Fruit fly (Drosophila melanogaster) whole organism, embryonic: Measurements from ENCODE around the gene CG34265.

Experiments used
- Abd-B ChIP-seq: fragments of 200-800 bp; sonication (Bioruptor generic); optimal IDR thresholded peaks from 2 replicates; lab custom pipeline; 2018; ENCODE audit warnings: missing biosample characterization, mild to moderate bottlenecking, missing genetic modification characterization, moderate library complexity
- Asciz ChIP-seq: fragments of 200-800 bp; sonication (Bioruptor generic); optimal IDR thresholded peaks from 2 replicates; lab custom pipeline; 2017; ENCODE audit warnings: missing biosample characterization, mild to moderate bottlenecking, missing genetic modification characterization, missing genetic modification reagents
- CG10147 ChIP-seq: fragments of 200-800 bp; sonication (Bioruptor generic); optimal IDR thresholded peaks from 2 replicates; lab custom pipeline; 2019; ENCODE audit warnings: missing biosample characterization, mild to moderate bottlenecking, missing genetic modification characterization, moderate library complexity
- CG10209 ChIP-seq: fragments of 200-800 bp; sonication (Bioruptor generic); optimal IDR thresholded peaks from 3 replicates; lab custom pipeline; 2017; ENCODE audit warnings: missing biosample characterization, mild to moderate bottlenecking, missing genetic modification characterization, missing genetic modification reagents
- CG10274 ChIP-seq: fragments of 200-800 bp; sonication (Bioruptor generic); optimal IDR thresholded peaks from 3 replicates; lab custom pipeline; 2017; ENCODE audit warnings: missing biosample characterization, mild to moderate bottlenecking, missing genetic modification characterization
- CG12071 ChIP-seq: fragments of 200-800 bp; sonication (Bioruptor generic); optimal IDR thresholded peaks from 3 replicates; lab custom pipeline; 2018; ENCODE audit warnings: missing biosample characterization, mild to moderate bottlenecking, missing genetic modification characterization
- CG12391 ChIP-seq: fragments of 200-800 bp; sonication (Bioruptor generic); optimal IDR thresholded peaks from 3 replicates; lab custom pipeline; 2018; ENCODE audit warnings: missing biosample characterization, mild to moderate bottlenecking, missing genetic modification characterization, moderate library complexity
- CG13775 ChIP-seq: fragments of 200-800 bp; sonication (Bioruptor generic); optimal IDR thresholded peaks from 3 replicates; lab custom pipeline; 2017; ENCODE audit warnings: missing biosample characterization, mild to moderate bottlenecking, missing genetic modification characterization
- CG14710 ChIP-seq: fragments of 200-800 bp; sonication (Bioruptor generic); optimal IDR thresholded peaks from 3 replicates; lab custom pipeline; 2019; ENCODE audit warnings: missing biosample characterization, mild to moderate bottlenecking, missing genetic modification characterization, moderate library complexity
- CG14860 ChIP-seq: fragments of 200-800 bp; sonication (Bioruptor generic); IDR thresholded peaks from 3 replicates; pipeline ENCODE4 v1.3.6; 2022; ENCODE audit warnings: missing biosample characterization, missing genetic modification characterization; ENCODE audit not compliant: partially characterized antibody
- CG15011 ChIP-seq: fragments of 200-800 bp; sonication (Bioruptor generic); optimal IDR thresholded peaks from 3 replicates; lab custom pipeline; 2018; ENCODE audit warnings: missing biosample characterization, mild to moderate bottlenecking, missing genetic modification characterization
- CG17912 ChIP-seq: fragments of 200-800 bp; sonication (Bioruptor generic); optimal IDR thresholded peaks from 2 replicates; lab custom pipeline; 2018; ENCODE audit warnings: missing biosample characterization, mild to moderate bottlenecking, missing genetic modification characterization
- CG18476 ChIP-seq: fragments of 200-800 bp; sonication (Bioruptor generic); optimal IDR thresholded peaks from 2 replicates; lab custom pipeline; 2016; ENCODE audit warnings: missing biosample characterization, mild to moderate bottlenecking, missing genetic modification characterization
- CG30403 ChIP-seq: fragments of 200-800 bp; sonication (Bioruptor generic); optimal IDR thresholded peaks from 3 replicates; lab custom pipeline; 2016; ENCODE audit warnings: missing biosample characterization, missing genetic modification characterization
- CG32767 ChIP-seq: fragments of 200-800 bp; sonication (Bioruptor generic); IDR thresholded peaks from 2 replicates; pipeline ENCODE4 v1.3.6; 2022; ENCODE audit warnings: missing biosample characterization, missing genetic modification characterization
- CG34422 ChIP-seq: fragments of 200-800 bp; sonication (Bioruptor generic); IDR thresholded peaks from 3 replicates; pipeline ENCODE4 v1.3.6; 2022; ENCODE audit warnings: missing biosample characterization, missing genetic modification characterization
- CG43689 ChIP-seq: fragments of 200-800 bp; sonication (Bioruptor generic); IDR thresholded peaks from 2 replicates; pipeline ENCODE4 v1.3.6; 2022; ENCODE audit warnings: missing biosample characterization, missing genetic modification characterization
- CG4617 ChIP-seq: fragments of 200-800 bp; sonication (Bioruptor generic); optimal IDR thresholded peaks from 3 replicates; lab custom pipeline; 2016; ENCODE audit warnings: missing biosample characterization, missing genetic modification characterization, borderline replicate concordance
- CG6272 ChIP-seq: fragments of 200-800 bp; sonication (Bioruptor generic); IDR thresholded peaks from 2 replicates; pipeline ENCODE4 v1.3.6; 2022; ENCODE audit warnings: missing biosample characterization, missing genetic modification characterization
- CG7271 ChIP-seq: fragments of 200-800 bp; sonication (Bioruptor generic); optimal IDR thresholded peaks from 2 replicates; lab custom pipeline; 2018; ENCODE audit warnings: missing biosample characterization, mild to moderate bottlenecking, missing genetic modification characterization, moderate library complexity
- CG7556 ChIP-seq: fragments of 200-800 bp; sonication (Bioruptor generic); optimal IDR thresholded peaks from 2 replicates; lab custom pipeline; 2017; ENCODE audit warnings: missing biosample characterization, mild to moderate bottlenecking, missing genetic modification characterization
- CG8478 ChIP-seq: fragments of >200 bp; optimal IDR thresholded peaks from 2 replicates; lab custom pipeline; 2018
- CG9609 ChIP-seq: fragments of 200-800 bp; sonication (Bioruptor generic); optimal IDR thresholded peaks from 3 replicates; lab custom pipeline; 2016; ENCODE audit warnings: missing biosample characterization, missing genetic modification characterization
- CG9817 ChIP-seq: fragments of 200-800 bp; sonication (Bioruptor generic); optimal IDR thresholded peaks from 2 replicates; lab custom pipeline; 2018; ENCODE audit warnings: missing biosample characterization, mild to moderate bottlenecking, missing genetic modification characterization, moderate library complexity
- D19A ChIP-seq: fragments of 200-800 bp; optimal IDR thresholded peaks from 3 replicates; lab custom pipeline; 2019; ENCODE audit warnings: missing biosample characterization, mild to moderate bottlenecking, missing genetic modification characterization, moderate library complexity
- Ets65A ChIP-seq: fragments of 200-800 bp; sonication (Bioruptor generic); peaks from one replicate; lab custom pipeline; 2016; ENCODE audit warnings: missing biosample characterization, missing genetic modification characterization
- Gsc ChIP-seq: fragments of 200-800 bp; sonication (Bioruptor generic); IDR thresholded peaks from 2 replicates; pipeline ENCODE4 v1.3.6; 2022; ENCODE audit warnings: missing biosample characterization, missing genetic modification characterization
- HLH3B ChIP-seq: fragments of 200-800 bp; sonication (Bioruptor generic); IDR thresholded peaks from 2 replicates; pipeline ENCODE4 v1.3.6; 2022; ENCODE audit warnings: missing biosample characterization, missing genetic modification characterization
- Hey ChIP-seq: fragments of 200-800 bp; sonication (Bioruptor generic); optimal IDR thresholded peaks from 3 replicates; lab custom pipeline; 2018; ENCODE audit warnings: missing biosample characterization, mild to moderate bottlenecking, missing genetic modification characterization
- MESR4 ChIP-seq: fragments of 200-800 bp; sonication (Bioruptor generic); optimal IDR thresholded peaks from 2 replicates; lab custom pipeline; 2018; ENCODE audit warnings: missing biosample characterization, mild to moderate bottlenecking, missing genetic modification characterization, moderate library complexity
- Nf-YC ChIP-seq: fragments of 200-800 bp; optimal IDR thresholded peaks from 3 replicates; lab custom pipeline; 2019; ENCODE audit warnings: missing biosample characterization, mild to moderate bottlenecking, missing genetic modification characterization, moderate library complexity
- Oaz ChIP-seq: fragments of 200-800 bp; sonication (Bioruptor generic); IDR thresholded peaks from 2 replicates; pipeline ENCODE4 v1.3.6; 2022; ENCODE audit warnings: missing biosample characterization, missing genetic modification characterization
- Pdp1 ChIP-seq, 2 experiments: fragments of 200-800 bp; sonication (Bioruptor generic); optimal IDR thresholded peaks; 3 replicates each; lab custom pipeline; 2016; ENCODE audit warnings: missing biosample characterization in 2 of 2, missing genetic modification characterization in 2 of 2, mild to moderate bottlenecking in 1 of 2, moderate library complexity in 1 of 2
- Ravus ChIP-seq: fragments of 200-800 bp; sonication (Bioruptor generic); IDR thresholded peaks from 2 replicates; pipeline ENCODE4 v1.3.6; 2022; ENCODE audit warnings: missing biosample characterization, missing genetic modification characterization
- Spps ChIP-seq: fragments of 200-800 bp; sonication (Bioruptor generic); optimal IDR thresholded peaks from 2 replicates; lab custom pipeline; 2018; ENCODE audit warnings: missing biosample characterization, mild to moderate bottlenecking, missing genetic modification characterization
- aop ChIP-seq: fragments of 200-800 bp; sonication (Bioruptor generic); IDR thresholded peaks from 2 replicates; pipeline ENCODE4 v1.3.6; 2022; ENCODE audit warnings: missing biosample characterization, missing genetic modification characterization
- bsh ChIP-seq, 2 experiments: fragments of 200-800 bp; sonication (Bioruptor generic); optimal IDR thresholded peaks; 2 replicates each; lab custom pipeline; 2017 to 2018; ENCODE audit warnings: mild to moderate bottlenecking in 2 of 2, missing biosample characterization in 2 of 2, missing genetic modification characterization in 2 of 2, moderate library complexity in 1 of 2
- btn ChIP-seq: fragments of 200-800 bp; sonication (Bioruptor generic); optimal IDR thresholded peaks from 2 replicates; lab custom pipeline; 2016; ENCODE audit warnings: missing biosample characterization, missing genetic modification characterization
- dm ChIP-seq: fragments of 200-800 bp; sonication (Bioruptor generic); optimal IDR thresholded peaks from 3 replicates; lab custom pipeline; 2016; ENCODE audit warnings: missing biosample characterization, missing genetic modification characterization
- ewg ChIP-seq: fragments of 200-800 bp; sonication (Bioruptor generic); optimal IDR thresholded peaks from 3 replicates; lab custom pipeline; 2017; ENCODE audit warnings: mild to moderate bottlenecking, missing biosample characterization, missing genetic modification reagents, missing genetic modification characterization
- grn ChIP-seq: fragments of 200-800 bp; sonication (Bioruptor generic); optimal IDR thresholded peaks from 3 replicates; lab custom pipeline; 2017; ENCODE audit warnings: missing biosample characterization, missing genetic modification characterization
- insv ChIP-seq, 2 experiments: fragments of 200-800 bp; sonication (Bioruptor generic); optimal IDR thresholded peaks; 3 replicates each; lab custom pipeline; 2016 to 2018; ENCODE audit warnings: missing biosample characterization in 2 of 2, missing genetic modification characterization in 2 of 2
- knrl ChIP-seq: fragments of 200-800 bp; sonication (Bioruptor generic); IDR thresholded peaks from 3 replicates; pipeline ENCODE4 v1.3.6; 2022; ENCODE audit warnings: missing biosample characterization, missing genetic modification characterization; ENCODE audit not compliant: partially characterized antibody
- mam ChIP-seq: fragments of 200-800 bp; sonication (Bioruptor generic); optimal IDR thresholded peaks from 3 replicates; lab custom pipeline; 2016; ENCODE audit warnings: missing biosample characterization, missing genetic modification characterization
- repo ChIP-seq: fragments of 200-800 bp; sonication (Bioruptor generic); optimal IDR thresholded peaks from 2 replicates; lab custom pipeline; 2016; ENCODE audit warnings: missing biosample characterization, missing genetic modification characterization
- shn ChIP-seq: fragments of 200-800 bp; sonication (Bioruptor generic); optimal IDR thresholded peaks from 3 replicates; lab custom pipeline; 2016; ENCODE audit warnings: missing biosample characterization, missing genetic modification characterization
- ssp ChIP-seq: fragments of 200-800 bp; sonication (Bioruptor generic); IDR thresholded peaks from 2 replicates; pipeline ENCODE4 v1.3.6; 2022; ENCODE audit warnings: missing biosample characterization, missing genetic modification characterization
- tna ChIP-seq: fragments of 200-800 bp; sonication (Bioruptor generic); IDR thresholded peaks from 2 replicates; pipeline ENCODE4 v1.3.6; 2022; ENCODE audit warnings: missing biosample characterization, missing genetic modification characterization; ENCODE audit not compliant: partially characterized antibody
- tup ChIP-seq: fragments of 200-800 bp; sonication (Bioruptor generic); optimal IDR thresholded peaks from 2 replicates; lab custom pipeline; 2016; ENCODE audit warnings: missing biosample characterization, mild to moderate bottlenecking, missing genetic modification characterization, moderate library complexity
- vfl ChIP-seq: fragments of 200-800 bp; sonication (Bioruptor generic); optimal IDR thresholded peaks from 2 replicates; lab custom pipeline; 2016; ENCODE audit warnings: missing biosample characterization, missing genetic modification characterization

Gene CG34265

dm6 chr3L:3303087-3303526 lies 34.8 kb downstream of the CG34265 start, which contains the start of gene CG14968 (continued):
- peak; percentile 96 for TF ChIP-seq CG12391 (tag; lab: Kevin White, UChicago)
- peak; percentile 90 for TF ChIP-seq CG18476 (GFP tag; lab: Kevin White, UChicago)
- peak; percentile 94 for TF ChIP-seq CG43689
- peak; percentile 86 for TF ChIP-seq Ravus
- TF ChIP-seq Spps (tag; lab: Kevin White, UChicago) = peak; percentile 83
- peak; percentile 38 for TF ChIP-seq btn
- peak; percentile 76 for TF ChIP-seq repo (GFP tag; lab: Kevin White, UChicago)
- TF ChIP-seq D19A = peak; percentile 84
- peak; percentile 82 for TF ChIP-seq aop (GFP tag; lab: Robert Waterston, UW)
- no peak for TF ChIP-seq MESR4 (GFP tag; lab: Kevin White, UChicago)
- TF ChIP-seq CG9609 (GFP tag; lab: Kevin White, UChicago) = peak; percentile 43
- TF ChIP-seq knrl (GFP tag; lab: Robert Waterston, UW) = no peak
- peak; percentile 96 for TF ChIP-seq HLH3B (GFP tag; lab: Robert Waterston, UW)
- TF ChIP-seq tna (GFP tag; lab: Robert Waterston, UW) = no peak
- TF ChIP-seq CG14710 (tag; lab: Kevin White, UChicago) = peak; percentile 86
- TF ChIP-seq CG12071 (GFP tag; lab: Kevin White, UChicago) = peak; percentile 88
- TF ChIP-seq Asciz (GFP tag; lab: Kevin White, UChicago) = peak; percentile 88
- TF ChIP-seq CG7556 (GFP tag; lab: Kevin White, UChicago) = peak; percentile 86
- peak; percentile 93 for TF ChIP-seq CG10209 (GFP tag; lab: Kevin White, UChicago)
- TF ChIP-seq Oaz = peak; percentile 96
- peak; percentile 76 for TF ChIP-seq CG17912
- TF ChIP-seq insv (GFP tag; optimal IDR thresholded peaks at IDR 0.05; lab: Kevin White, UChicago) = peak in 1 of 2 experiments; percentile 33
- TF ChIP-seq Gsc (GFP tag; lab: Robert Waterston, UW) = peak; percentile 68
- TF ChIP-seq Hey (tag; lab: Kevin White, UChicago) = peak; percentile 62
- TF ChIP-seq CG8478 = no peak
- peak; percentile 85 for TF ChIP-seq ssp (GFP tag; lab: Robert Waterston, UW)
- peak; percentile 89 for TF ChIP-seq mam (GFP tag; lab: Kevin White, UChicago)
- TF ChIP-seq CG4617 = peak; percentile 67
- peak; percentile 86 for TF ChIP-seq CG9817 (tag; lab: Kevin White, UChicago)
- peak; percentile 96 for TF ChIP-seq CG10147
- no peak for TF ChIP-seq CG14860 (GFP tag; lab: Robert Waterston, UW)
- TF ChIP-seq Ets65A (GFP tag; lab: Kevin White, UChicago) = peak; percentile 92
- peak; percentile 88 for TF ChIP-seq CG15011
- TF ChIP-seq CG6272 = peak; percentile 91
- peak; percentile 97 for TF ChIP-seq CG34422 (GFP tag; lab: Robert Waterston, UW)
- peak; percentile 88 for TF ChIP-seq CG13775 (GFP tag; lab: Kevin White, UChicago)
- TF ChIP-seq Pdp1 (GFP tag; optimal IDR thresholded peaks at IDR 0.05; lab: Kevin White, UChicago) = peak; percentile 66 to 74
- peak; percentile 71 for TF ChIP-seq CG10274
- TF ChIP-seq dm = no peak
- TF ChIP-seq Abd-B (GFP tag; lab: Kevin White, UChicago) = peak; percentile 87
- peak; percentile 48 for TF ChIP-seq shn (GFP tag; lab: Kevin White, UChicago)
- peak; percentile 75 for TF ChIP-seq CG7271 (tag; lab: Kevin White, UChicago)
- peak; percentile 93 for TF ChIP-seq CG30403 (GFP tag; lab: Kevin White, UChicago)
- peak; percentile 80 for TF ChIP-seq ewg (GFP tag; lab: Kevin White, UChicago)
- peak; percentile 74 for TF ChIP-seq vfl (GFP tag; lab: Kevin White, UChicago)
- TF ChIP-seq grn (GFP tag; lab: Kevin White, UChicago) = peak; percentile 51
- peak; percentile 96 for TF ChIP-seq CG32767
- TF ChIP-seq tup = peak; percentile 87
- TF ChIP-seq bsh (GFP tag; optimal IDR thresholded peaks at IDR 0.05; lab: Kevin White, UChicago) = peak; percentile 70 to 95
- TF ChIP-seq Nf-YC (tag; lab: Kevin White, UChicago) = peak; percentile 69
